Fruit fly (Drosophila melanogaster): Measurements from ENCODE around the gene prg.
A peak's percentile ranks its signal among the peaks of the same experiment; 100 is the strongest.

- TF ChIP-seq Dfd (GFP tag; optimal IDR thresholded peaks at IDR 0.05) (no peak), Myc (optimal IDR thresholded peaks at IDR 0.05) (no peak), h (GFP tag; optimal IDR thresholded peaks at IDR 0.05) (peak; percentile 89), psq (GFP tag; optimal IDR thresholded peaks at IDR 0.05) (peak; percentile 72), pan (optimal IDR thresholded peaks at IDR 0.05) (no peak), HLH106 (tag; optimal IDR thresholded peaks at IDR 0.05) (peak; percentile 69), Abd-B (GFP tag; optimal IDR thresholded peaks at IDR 0.05) (no peak), Hr83 (GFP tag; optimal IDR thresholded peaks at IDR 0.05; ENCODE audit: poor library complexity, severe bottlenecking) (no peak), Hr78 (GFP tag; optimal IDR thresholded peaks at IDR 0.05) (no peak), lola (GFP tag; optimal IDR thresholded peaks at IDR 0.05) (no peak), brk (GFP tag; optimal IDR thresholded peaks at IDR 0.05) (peak; percentile 58), sage (GFP tag; optimal IDR thresholded peaks at IDR 0.05) (peak; percentile 69), dmrt93B (GFP tag; optimal IDR thresholded peaks at IDR 0.05) (peak; percentile 52), CrebA (GFP tag; optimal IDR thresholded peaks at IDR 0.05; ENCODE audit: borderline replicate concordance) (no peak)
Observed at dm6 chr2L:8463144-8464106, 863 bp upstream of the prg start, which contains the start of gene Agpat2.

Data from whole organism, wandering third instar larva.